Fruit fly (Drosophila melanogaster): ENCODE data around the gene Larp4B.

Gene Larp4B

dm6 chr3L:3222643-3223389, 1.8 kb upstream of the Larp4B start, which contains the start of the genes RpL28 and eIF1 (continued):
- TF ChIP-seq OdsH (GFP tag; optimal IDR thresholded peaks at IDR 0.05): peak; percentile 84
- peak; percentile 45 for TF ChIP-seq woc (GFP tag; optimal IDR thresholded peaks at IDR 0.05)
- TF ChIP-seq CG9705 (GFP tag; optimal IDR thresholded peaks at IDR 0.05): peak; percentile 92

DNA sequence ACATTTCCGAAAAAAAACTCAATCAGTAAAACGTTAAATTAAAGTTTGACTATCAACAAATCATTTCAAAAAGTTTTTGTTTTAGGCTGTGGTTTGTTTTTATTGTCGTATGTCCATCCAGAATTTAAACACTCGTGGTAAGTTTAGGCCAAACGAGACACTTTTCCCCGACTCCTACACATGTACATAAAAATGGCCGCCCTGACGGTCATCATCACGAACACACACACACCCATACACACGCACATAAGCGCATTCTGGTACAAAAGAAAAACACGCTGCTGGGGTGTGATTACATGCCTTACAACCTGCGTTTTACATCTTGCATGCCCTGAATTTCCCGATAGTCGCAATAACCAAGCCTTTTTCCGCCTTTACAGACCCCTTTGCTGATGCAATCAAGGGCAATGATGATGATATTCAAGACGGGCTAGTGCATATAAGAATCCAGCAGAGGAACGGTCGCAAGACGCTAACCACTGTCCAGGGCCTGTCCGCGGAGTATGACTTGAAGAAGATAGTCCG, 1.2 kb upstream of the Larp4B start:
- TF ChIP-seq sage (GFP tag; optimal IDR thresholded peaks at IDR 0.05) (no peak), Rel (GFP tag; optimal IDR thresholded peaks at IDR 0.05) (no peak), Rel (tag; optimal IDR thresholded peaks at IDR 0.05) (no peak), br (GFP tag; optimal IDR thresholded peaks at IDR 0.05) (no peak), Sp1 (GFP tag; optimal IDR thresholded peaks at IDR 0.05) (no peak), dl (GFP tag; optimal IDR thresholded peaks at IDR 0.05; ENCODE audit: insufficient read depth in 1 of 2, partially characterized antibody in 2 of 2) (no peak), jim (GFP tag; optimal IDR thresholded peaks at IDR 0.05) (no peak), usp (GFP tag; optimal IDR thresholded peaks at IDR 0.05) (no peak), HLH106 (tag; optimal IDR thresholded peaks at IDR 0.05) (no peak), CrebA (GFP tag; optimal IDR thresholded peaks at IDR 0.05; ENCODE audit: borderline replicate concordance) (no peak), dsf (GFP tag; optimal IDR thresholded peaks at IDR 0.05; ENCODE audit: borderline replicate concordance) (no peak), CG9705 (GFP tag; optimal IDR thresholded peaks at IDR 0.05) (no peak), CG32264 (GFP tag; optimal IDR thresholded peaks at IDR 0.05) (no peak), fru (GFP tag; optimal IDR thresholded peaks at IDR 0.05) (no peak), Mio (GFP tag; optimal IDR thresholded peaks at IDR 0.05) (no peak), GATAd (GFP tag; optimal IDR thresholded peaks at IDR 0.05) (no peak), Vsx2 (GFP tag; optimal IDR thresholded peaks at IDR 0.05; ENCODE audit: partially characterized antibody) (no peak), sv (GFP tag; optimal IDR thresholded peaks at IDR 0.05) (no peak), Dif (GFP tag; optimal IDR thresholded peaks at IDR 0.05; ENCODE audit: partially characterized antibody) (no peak), Myc (optimal IDR thresholded peaks at IDR 0.05) (no peak), Abd-B (GFP tag; optimal IDR thresholded peaks at IDR 0.05) (no peak)

- TF ChIP-seq usp (GFP tag; optimal IDR thresholded peaks at IDR 0.05) (no peak), Hr78 (GFP tag; optimal IDR thresholded peaks at IDR 0.05) (no peak), brk (GFP tag; optimal IDR thresholded peaks at IDR 0.05) (no peak), Myc (optimal IDR thresholded peaks at IDR 0.05) (no peak), Hnf4 (GFP tag; optimal IDR thresholded peaks at IDR 0.05) (no peak), jim (GFP tag; optimal IDR thresholded peaks at IDR 0.05) (no peak), dmrt93B (GFP tag; optimal IDR thresholded peaks at IDR 0.05) (no peak), dl (GFP tag; optimal IDR thresholded peaks at IDR 0.05; ENCODE audit: insufficient read depth in 1 of 2, partially characterized antibody in 2 of 2) (peak in 1 of 2 experiments; percentile 92), CrebA (GFP tag; optimal IDR thresholded peaks at IDR 0.05; ENCODE audit: borderline replicate concordance) (no peak), Hr83 (GFP tag; optimal IDR thresholded peaks at IDR 0.05; ENCODE audit: poor library complexity, severe bottlenecking) (no peak), ey (GFP tag; optimal IDR thresholded peaks at IDR 0.05) (no peak), Dfd (GFP tag; optimal IDR thresholded peaks at IDR 0.05) (no peak), rgr (GFP tag; optimal IDR thresholded peaks at IDR 0.05) (no peak), foxo (GFP tag; optimal IDR thresholded peaks at IDR 0.05) (no peak), lola (GFP tag; optimal IDR thresholded peaks at IDR 0.05) (peak; percentile 83), fru (GFP tag; optimal IDR thresholded peaks at IDR 0.05) (no peak), sv (GFP tag; optimal IDR thresholded peaks at IDR 0.05) (no peak), Dif (GFP tag; optimal IDR thresholded peaks at IDR 0.05; ENCODE audit: partially characterized antibody) (peak; percentile 99), CG32264 (GFP tag; optimal IDR thresholded peaks at IDR 0.05) (no peak), Rel (GFP tag; optimal IDR thresholded peaks at IDR 0.05) (no peak), Rel (tag; optimal IDR thresholded peaks at IDR 0.05) (no peak), sage (GFP tag; optimal IDR thresholded peaks at IDR 0.05) (no peak), OdsH (GFP tag; optimal IDR thresholded peaks at IDR 0.05) (no peak), Mio (GFP tag; optimal IDR thresholded peaks at IDR 0.05) (no peak), Jra (GFP tag; optimal IDR thresholded peaks at IDR 0.05) (no peak), br (GFP tag; optimal IDR thresholded peaks at IDR 0.05) (peak; percentile 35), tai (GFP tag; optimal IDR thresholded peaks at IDR 0.05) (no peak), dsf (GFP tag; optimal IDR thresholded peaks at IDR 0.05; ENCODE audit: borderline replicate concordance) (no peak), pan (optimal IDR thresholded peaks at IDR 0.05) (no peak), N (GFP tag; optimal IDR thresholded peaks at IDR 0.05) (no peak), woc (GFP tag; optimal IDR thresholded peaks at IDR 0.05) (no peak), CG9705 (GFP tag; optimal IDR thresholded peaks at IDR 0.05) (no peak), HLH106 (tag; optimal IDR thresholded peaks at IDR 0.05) (no peak), Abd-B (GFP tag; optimal IDR thresholded peaks at IDR 0.05) (no peak), psq (GFP tag; optimal IDR thresholded peaks at IDR 0.05) (peak; percentile 66), Vsx2 (GFP tag; optimal IDR thresholded peaks at IDR 0.05; ENCODE audit: partially characterized antibody) (no peak), h (GFP tag; optimal IDR thresholded peaks at IDR 0.05) (no peak), GATAd (GFP tag; optimal IDR thresholded peaks at IDR 0.05) (no peak), Sp1 (GFP tag; optimal IDR thresholded peaks at IDR 0.05) (peak; percentile 20)
These were observed 1.3 kb downstream of the Larp4B start for dm6 chr3L:3225769-3226457.
